Fruit fly (Drosophila melanogaster) S2 (cell line): Measurements from ENCODE around the gene CG43407.

Experiments used
- CG8478 ChIP-seq: fragments of >200 bp; optimal IDR thresholded peaks from 2 replicates; lab custom pipeline; 2018
- CTCF ChIP-seq, 2 experiments: fragments of >200 bp; optimal IDR thresholded peaks; 2 replicates each; lab custom pipeline; 2018

dm6 chr3L:19058824-19059223, 5.6 kb upstream of the CG43407 start:
- no peak for TF ChIP-seq CG8478 (lab: Kevin White, UChicago)
- TF ChIP-seq CTCF (optimal IDR thresholded peaks at IDR 0.05; lab: Kevin White, UChicago) = no peak
